Worm (Caenorhabditis elegans) whole organism, mixed stage, embryonic: Measurements from ENCODE around the gene T07D1.3.

Experiments used
- M03D4.4 ChIP-seq: sonication (generic microtip); optimal IDR thresholded peaks from 2 replicates; lab custom pipeline; 2017; ENCODE audit warnings: mild to moderate bottlenecking, missing genetic modification characterization, missing compliant biosample characterization
- bed-3 ChIP-seq: fragments of 200-800 bp; sonication (Bioruptor generic); optimal IDR thresholded peaks from 3 replicates; lab custom pipeline; 2018; ENCODE audit warnings: mild to moderate bottlenecking, missing genetic modification characterization, moderate library complexity, missing compliant biosample characterization
- blmp-1 ChIP-seq: fragments of 150-350 bp; optimal IDR thresholded peaks from 2 replicates; lab custom pipeline; 2014; ENCODE audit warnings: missing biosample characterization, missing genetic modification characterization
- ceh-39 ChIP-seq: fragments of 150-350 bp; optimal IDR thresholded peaks from 2 replicates; lab custom pipeline; 2014; ENCODE audit warnings: missing biosample characterization, missing genetic modification characterization
- ceh-43 ChIP-seq: fragments of 200-800 bp; sonication (Bioruptor generic); optimal IDR thresholded peaks from 2 replicates; lab custom pipeline; 2018; ENCODE audit warnings: mild to moderate bottlenecking, missing genetic modification characterization, moderate library complexity, missing compliant biosample characterization
- ceh-83 ChIP-seq: fragments of 200-800 bp; sonication (Bioruptor generic); optimal IDR thresholded peaks from 2 replicates; lab custom pipeline; 2018; ENCODE audit warnings: mild to moderate bottlenecking, missing genetic modification characterization, missing compliant biosample characterization
- ces-1 ChIP-seq: fragments of 150-350 bp; optimal IDR thresholded peaks from 2 replicates; lab custom pipeline; 2014; ENCODE audit warnings: missing biosample characterization, missing genetic modification reagents, missing genetic modification characterization
- cnd-1 ChIP-seq: fragments of 200-800 bp; sonication (Bioruptor generic); optimal IDR thresholded peaks from 2 replicates; lab custom pipeline; 2018; ENCODE audit warnings: mild to moderate bottlenecking, missing genetic modification characterization, missing compliant biosample characterization
- drap-1 ChIP-seq: fragments of 200-800 bp; sonication (Bioruptor generic); optimal IDR thresholded peaks from 3 replicates; lab custom pipeline; 2018; ENCODE audit warnings: mild to moderate bottlenecking, missing genetic modification characterization, missing compliant biosample characterization
- elt-1 ChIP-seq: sonication (generic microtip); optimal IDR thresholded peaks from 2 replicates; lab custom pipeline; 2017; ENCODE audit warnings: missing genetic modification characterization, mild to moderate bottlenecking, missing compliant biosample characterization, antibody characterized with exemption, moderate library complexity, borderline replicate concordance; ENCODE audit not compliant: insufficient read depth
- elt-3 ChIP-seq: fragments of 150-350 bp; optimal IDR thresholded peaks from 2 replicates; lab custom pipeline; 2014; ENCODE audit warnings: missing biosample characterization, missing genetic modification characterization
- flh-1 ChIP-seq: fragments of 200-800 bp; sonication (Bioruptor generic); optimal IDR thresholded peaks from 2 replicates; lab custom pipeline; 2018; ENCODE audit warnings: mild to moderate bottlenecking, missing genetic modification characterization, moderate library complexity, missing compliant biosample characterization
- ham-2 ChIP-seq: fragments of 200-800 bp; sonication (Bioruptor generic); optimal IDR thresholded peaks from 2 replicates; lab custom pipeline; 2018; ENCODE audit warnings: mild to moderate bottlenecking, missing genetic modification characterization, missing compliant biosample characterization
- hlh-1 ChIP-seq: fragments of 150-350 bp; optimal IDR thresholded peaks from 2 replicates; lab custom pipeline; 2014; ENCODE audit warnings: missing biosample characterization, missing genetic modification reagents, missing genetic modification characterization
- lin-13 ChIP-seq: fragments of 150-350 bp; optimal IDR thresholded peaks from 2 replicates; lab custom pipeline; 2014; ENCODE audit warnings: missing biosample characterization, missing genetic modification characterization
- lin-32 ChIP-seq: fragments of 200-800 bp; sonication (Bioruptor generic); optimal IDR thresholded peaks from 2 replicates; lab custom pipeline; 2018; ENCODE audit warnings: mild to moderate bottlenecking, missing genetic modification characterization, missing compliant biosample characterization
- lsy-2 ChIP-seq: fragments of 150-350 bp; optimal IDR thresholded peaks from 2 replicates; lab custom pipeline; 2014; ENCODE audit warnings: missing biosample characterization, missing genetic modification characterization
- mab-5 ChIP-seq: fragments of 150-350 bp; optimal IDR thresholded peaks from 2 replicates; lab custom pipeline; 2014; ENCODE audit warnings: missing biosample characterization, missing genetic modification characterization
- mep-1 ChIP-seq: fragments of 150-350 bp; optimal IDR thresholded peaks from 2 replicates; lab custom pipeline; 2017; ENCODE audit warnings: missing biosample characterization, missing genetic modification reagents, missing genetic modification characterization, inconsistent platforms
- mls-2 ChIP-seq: sonication (generic microtip); optimal IDR thresholded peaks from 2 replicates; lab custom pipeline; 2016; ENCODE audit warnings: mild to moderate bottlenecking, missing genetic modification characterization, moderate library complexity, missing compliant biosample characterization
- nhr-12 ChIP-seq: fragments of 150-350 bp; optimal IDR thresholded peaks from 2 replicates; lab custom pipeline; 2014; ENCODE audit warnings: missing biosample characterization, missing genetic modification characterization
- nhr-2 ChIP-seq: fragments of 150-350 bp; optimal IDR thresholded peaks from 2 replicates; lab custom pipeline; 2014; ENCODE audit warnings: missing biosample characterization, missing genetic modification characterization
- nhr-237 ChIP-seq: fragments of 150-350 bp; optimal IDR thresholded peaks from 2 replicates; lab custom pipeline; 2014; ENCODE audit warnings: missing biosample characterization, missing genetic modification characterization
- nhr-28 ChIP-seq: fragments of 150-350 bp; optimal IDR thresholded peaks from 2 replicates; lab custom pipeline; 2014; ENCODE audit warnings: missing biosample characterization, missing genetic modification characterization
- nhr-76 ChIP-seq: sonication (generic microtip); optimal IDR thresholded peaks from 2 replicates; lab custom pipeline; 2017; ENCODE audit warnings: missing biosample characterization, missing genetic modification characterization
- pha-4 ChIP-seq: fragments of 150-350 bp; optimal IDR thresholded peaks from 2 replicates; lab custom pipeline; 2018; ENCODE audit warnings: missing biosample characterization, missing genetic modification reagents, missing genetic modification characterization
- sem-2 ChIP-seq: fragments of 200-800 bp; sonication (Bioruptor generic); optimal IDR thresholded peaks from 2 replicates; lab custom pipeline; 2018; ENCODE audit warnings: mild to moderate bottlenecking, missing genetic modification characterization, missing compliant biosample characterization
- snpc-4 ChIP-seq: fragments of 150-350 bp; optimal IDR thresholded peaks from 2 replicates; lab custom pipeline; 2014; ENCODE audit warnings: missing biosample characterization, missing genetic modification characterization
- sptf-1 ChIP-seq: sonication (generic microtip); optimal IDR thresholded peaks from 2 replicates; lab custom pipeline; 2017; ENCODE audit warnings: mild to moderate bottlenecking, missing genetic modification characterization, moderate library complexity, missing compliant biosample characterization
- tbx-8 ChIP-seq: fragments of 200-800 bp; sonication (Bioruptor generic); optimal IDR thresholded peaks from 2 replicates; lab custom pipeline; 2018; ENCODE audit warnings: mild to moderate bottlenecking, missing genetic modification characterization, moderate library complexity, missing compliant biosample characterization
- unc-120 ChIP-seq: sonication (generic microtip); optimal IDR thresholded peaks from 2 replicates; lab custom pipeline; 2017; ENCODE audit warnings: missing genetic modification characterization, missing compliant biosample characterization; ENCODE audit not compliant: poor library complexity, severe bottlenecking
- unc-39 ChIP-seq: fragments of 150-350 bp; optimal IDR thresholded peaks from 2 replicates; lab custom pipeline; 2014; ENCODE audit warnings: missing biosample characterization, missing genetic modification characterization
- unc-62 ChIP-seq: fragments of 150-350 bp; optimal IDR thresholded peaks from 2 replicates; lab custom pipeline; 2014; ENCODE audit warnings: missing biosample characterization, missing genetic modification reagents, missing genetic modification characterization
- zip-8 ChIP-seq: fragments of 150-350 bp; optimal IDR thresholded peaks from 2 replicates; lab custom pipeline; 2014; ENCODE audit warnings: missing biosample characterization, missing genetic modification characterization
- ztf-11 ChIP-seq: fragments of 150-350 bp; optimal IDR thresholded peaks from 2 replicates; lab custom pipeline; 2014; ENCODE audit warnings: missing biosample characterization, missing genetic modification characterization

T07D1.3 gene

DNA sequence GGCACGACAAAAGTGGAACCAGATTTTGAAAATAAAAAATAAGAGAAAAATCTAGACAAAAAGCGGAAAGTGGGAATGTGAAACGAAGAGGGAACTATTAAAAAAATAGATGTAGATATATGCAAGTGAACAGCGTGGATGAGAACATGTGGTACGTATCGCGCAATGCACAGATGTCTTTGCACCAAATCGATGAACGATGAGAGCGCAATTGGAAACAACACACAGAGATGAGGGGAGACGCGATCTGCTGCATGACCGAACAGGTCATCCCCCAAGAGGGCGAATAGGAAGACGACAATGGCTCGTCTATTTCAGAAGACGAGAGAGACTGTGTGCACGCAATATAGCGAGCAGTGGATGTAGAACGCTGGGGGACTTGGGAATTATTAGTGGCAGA lies 9.5 kb upstream of the T07D1.3 start:
- TF ChIP-seq elt-1 (tag; lab: Kevin White, UChicago), result no peak
- TF ChIP-seq pha-4 (tag; lab: Kevin White, UChicago), result no peak
- no peak for TF ChIP-seq snpc-4 (tag; lab: Kevin White, UChicago)
- TF ChIP-seq elt-3, result no peak
- no peak for TF ChIP-seq sem-2 (GFP tag; lab: Kevin White, UChicago)
- no peak for TF ChIP-seq blmp-1 (tag; lab: Kevin White, UChicago)
- TF ChIP-seq ceh-43 (GFP tag; lab: Kevin White, UChicago), result no peak
- TF ChIP-seq cnd-1 (tag; lab: Kevin White, UChicago), result peak; percentile 47
- TF ChIP-seq unc-39 (tag; lab: Kevin White, UChicago), result no peak
- TF ChIP-seq nhr-237, result no peak
- TF ChIP-seq lin-13, result no peak
- no peak for TF ChIP-seq flh-1 (GFP tag; lab: Kevin White, UChicago)
- TF ChIP-seq mls-2, result peak; percentile 17
- TF ChIP-seq unc-120 (tag; lab: Kevin White, UChicago), result no peak
- no peak for TF ChIP-seq ztf-11 (tag; lab: Kevin White, UChicago)
- no peak for TF ChIP-seq bed-3 (GFP tag; lab: Kevin White, UChicago)
- no peak for TF ChIP-seq tbx-8 (GFP tag; lab: Kevin White, UChicago)
- TF ChIP-seq lin-32, result peak; percentile 27
- no peak for TF ChIP-seq unc-62
- TF ChIP-seq ces-1, result no peak
- TF ChIP-seq mep-1 (tag; lab: Kevin White, UChicago), result no peak
- TF ChIP-seq nhr-76 (tag; lab: Kevin White, UChicago), result no peak
- TF ChIP-seq mab-5, result no peak
- no peak for TF ChIP-seq nhr-12 (tag; lab: Kevin White, UChicago)
- TF ChIP-seq drap-1 (GFP tag; lab: Kevin White, UChicago), result no peak
- TF ChIP-seq ceh-83 (GFP tag; lab: Kevin White, UChicago), result no peak
- TF ChIP-seq M03D4.4 (tag; lab: Kevin White, UChicago), result no peak
- TF ChIP-seq ham-2, result no peak
- no peak for TF ChIP-seq lsy-2 (tag; lab: Kevin White, UChicago)
- TF ChIP-seq sptf-1 (tag; lab: Kevin White, UChicago), result no peak
- TF ChIP-seq zip-8, result no peak
- TF ChIP-seq ceh-39 (tag; lab: Kevin White, UChicago), result peak; percentile 72
- no peak for TF ChIP-seq hlh-1 (tag; lab: Kevin White, UChicago)
- TF ChIP-seq nhr-28, result no peak
- TF ChIP-seq nhr-2 (tag; lab: Kevin White, UChicago), result peak; percentile 76

DNA sequence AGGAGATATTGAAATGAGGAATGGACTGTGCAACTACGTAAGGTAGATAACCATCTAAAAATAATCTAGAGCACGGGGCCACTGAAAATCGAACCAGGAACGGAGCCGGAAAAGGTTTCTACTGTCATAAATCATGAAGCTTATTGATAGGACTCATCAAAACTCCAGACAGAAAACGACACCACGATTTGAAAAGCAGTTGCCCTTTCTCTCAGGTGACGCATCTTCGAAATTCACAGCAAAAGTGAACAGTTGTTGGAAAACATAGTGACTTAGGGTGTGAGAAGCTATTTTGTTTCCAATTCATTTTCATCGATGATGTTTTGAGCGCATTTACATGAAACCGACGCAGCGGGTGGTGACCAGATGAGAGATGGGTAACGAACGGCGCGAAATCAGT lies 9.1 kb upstream of the T07D1.3 start:
- TF ChIP-seq unc-120 (tag; lab: Kevin White, UChicago) (peak; percentile 11), unc-62 (peak; percentile 54), snpc-4 (tag; lab: Kevin White, UChicago) (no peak), hlh-1 (tag; lab: Kevin White, UChicago) (peak; percentile 98), bed-3 (GFP tag; lab: Kevin White, UChicago) (no peak), ztf-11 (tag; lab: Kevin White, UChicago) (no peak)
- TF ChIP-seq, all 35 proteins: peak for 3

DNA sequence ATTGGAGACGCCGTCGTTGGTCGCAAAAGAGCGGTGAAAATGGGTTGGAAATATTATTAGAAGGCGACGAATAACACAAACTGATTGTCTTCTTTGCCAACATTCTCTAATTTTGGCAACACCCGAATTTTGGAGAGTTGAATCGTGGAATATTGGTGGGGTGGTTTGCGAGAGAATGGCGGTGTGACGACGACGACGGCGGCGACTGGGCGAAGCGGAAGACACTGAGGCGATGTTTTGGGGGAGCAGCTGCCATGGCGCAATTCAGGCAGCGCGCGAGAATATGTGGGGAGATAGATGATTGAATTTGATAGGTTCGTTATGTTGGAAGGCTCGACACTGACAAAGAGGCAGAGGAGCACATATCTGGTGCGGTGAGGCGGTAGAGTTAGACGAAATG lies 7.8 kb upstream of the T07D1.3 start:
- TF ChIP-seq mab-5, result no peak
- TF ChIP-seq ceh-43 (GFP tag; lab: Kevin White, UChicago), result no peak
- peak; percentile 42 for TF ChIP-seq ces-1
- TF ChIP-seq bed-3 (GFP tag; lab: Kevin White, UChicago), result no peak
- TF ChIP-seq ham-2, result no peak
- no peak for TF ChIP-seq sptf-1 (tag; lab: Kevin White, UChicago)

DNA sequence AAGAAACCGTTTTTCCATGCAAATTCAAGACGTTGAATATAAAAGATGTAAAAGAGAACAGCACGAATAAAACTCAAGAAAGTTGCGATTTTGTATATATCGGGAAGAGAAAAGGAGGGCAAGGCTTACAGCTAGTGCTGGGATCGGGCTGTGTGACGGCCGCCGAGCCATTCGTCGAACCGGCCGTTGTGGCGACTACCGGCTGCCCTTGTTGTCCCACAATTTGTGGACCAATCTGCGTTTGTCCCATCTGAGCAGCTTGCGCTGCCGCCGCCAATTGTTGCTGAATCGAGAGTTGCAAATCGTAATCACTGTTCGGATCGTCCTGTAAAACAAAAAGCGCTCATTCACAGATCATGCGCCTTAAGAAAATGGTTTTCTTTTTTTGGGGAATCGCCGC lies 4.0 kb upstream of the T07D1.3 start:
- TF ChIP-seq sem-2 (GFP tag; lab: Kevin White, UChicago) (no peak), unc-120 (tag; lab: Kevin White, UChicago) (no peak), lin-32 (no peak), ceh-83 (GFP tag; lab: Kevin White, UChicago) (no peak), M03D4.4 (tag; lab: Kevin White, UChicago) (no peak), ceh-43 (GFP tag; lab: Kevin White, UChicago) (no peak), lsy-2 (tag; lab: Kevin White, UChicago) (no peak), sptf-1 (tag; lab: Kevin White, UChicago) (no peak), blmp-1 (tag; lab: Kevin White, UChicago) (no peak), mep-1 (tag; lab: Kevin White, UChicago) (no peak), nhr-28 (no peak), ces-1 (no peak), flh-1 (GFP tag; lab: Kevin White, UChicago) (no peak), tbx-8 (GFP tag; lab: Kevin White, UChicago) (no peak), nhr-237 (no peak), snpc-4 (tag; lab: Kevin White, UChicago) (no peak)
